Worm (Caenorhabditis elegans) whole organism, L3 larva: Measurements from ENCODE around the gene tbg-1.

Experiments
- elt-2 ChIP-seq: sonication (generic microtip); optimal IDR thresholded peaks from 2 replicates; lab custom pipeline; 2016; ENCODE audit warnings: missing genetic modification reagents, mild to moderate bottlenecking, missing genetic modification characterization, missing compliant biosample characterization
- nhr-76 ChIP-seq: fragments of 150-350 bp; sonication (generic microtip); optimal IDR thresholded peaks from 5 replicates; lab custom pipeline; 2014; ENCODE audit warnings: missing biosample characterization, missing genetic modification characterization
- snpc-4 ChIP-seq: fragments of 150-350 bp; optimal IDR thresholded peaks from 2 replicates; lab custom pipeline; 2014; ENCODE audit warnings: missing biosample characterization, missing genetic modification characterization
- unc-39 ChIP-seq: sonication (generic microtip); optimal IDR thresholded peaks from 4 replicates; lab custom pipeline; 2017; ENCODE audit warnings: missing biosample characterization, missing genetic modification characterization

- TF ChIP-seq elt-2 (tag; lab: Kevin White, UChicago) (no peak), unc-39 (tag; lab: Kevin White, UChicago) (no peak), snpc-4 (no peak), nhr-76 (tag; lab: Kevin White, UChicago) (no peak)
Measured at ce11 chrIII:9623460-9623859, 5.5 kb downstream of the tbg-1 start.
